Worm (Caenorhabditis elegans): ENCODE measurements around the gene R09H10.5.

Gene R09H10.5

DNA sequence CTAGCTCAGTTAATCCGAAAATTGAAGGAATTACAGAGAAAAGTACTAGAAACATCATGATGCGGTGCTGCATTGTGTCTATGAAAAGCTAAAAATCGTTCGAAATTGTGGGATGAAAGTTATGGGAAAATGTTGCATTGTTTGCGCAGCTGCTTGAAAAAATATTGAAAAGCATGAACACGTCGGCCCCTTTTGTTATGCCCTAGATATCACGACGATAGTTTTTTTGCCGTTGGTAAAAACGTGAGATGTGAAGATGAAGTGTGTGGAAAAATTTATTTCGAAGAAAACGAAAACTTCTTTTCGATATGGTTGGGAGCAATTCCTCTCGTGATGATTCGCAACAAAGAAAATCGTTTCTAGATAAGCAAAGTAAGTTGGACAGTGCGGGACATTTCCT, 38.0 kb downstream of the R09H10.5 start, which contains the start of the genes C43F9.5 and nkb-2:
Gene C43F9.5 (minus strand): TSS at position 101 of the 400 bp plus-strand sequence.
Gene nkb-2 (plus strand): TSS at position 277 of the 400 bp plus-strand sequence.
- no peak for TF ChIP-seq hmg-4 (GFP tag; optimal IDR thresholded peaks at IDR 0.05)
- no peak for TF ChIP-seq ceh-36 (tag; optimal IDR thresholded peaks at IDR 0.05)
- TF ChIP-seq ets-7 (tag; optimal IDR thresholded peaks at IDR 0.05) = no peak
- TF ChIP-seq flt-1 (GFP tag; IDR thresholded peaks at IDR 0.05) = no peak
- no peak for TF ChIP-seq scrt-1 (GFP tag; IDR thresholded peaks at IDR 0.05)
- TF ChIP-seq aly-1 (tag; optimal IDR thresholded peaks at IDR 0.05) = no peak
- no peak for TF ChIP-seq sea-1 (GFP tag; conservative IDR thresholded peaks at IDR 0.05)
- TF ChIP-seq pes-1 (GFP tag; IDR thresholded peaks at IDR 0.05) = no peak
- TF ChIP-seq tra-4 (tag; optimal IDR thresholded peaks at IDR 0.05) = no peak

DNA sequence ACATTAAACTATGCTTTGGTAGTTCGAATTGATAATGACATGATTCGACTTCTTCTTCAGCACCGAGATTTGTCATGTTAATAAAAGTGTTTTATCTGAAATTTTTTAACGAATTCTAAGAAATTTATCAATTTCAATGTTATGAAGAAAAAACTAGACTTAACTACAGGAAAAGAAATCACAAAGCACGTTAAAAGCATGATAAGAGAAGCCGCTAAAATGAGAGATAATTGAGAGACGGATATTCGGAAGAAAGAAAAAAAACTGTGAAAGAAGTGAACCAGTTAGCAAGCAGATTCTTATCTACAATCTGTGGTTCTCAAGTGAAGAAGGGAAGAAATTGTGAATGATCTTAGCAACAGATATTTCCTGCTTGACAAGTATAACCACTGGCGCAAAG, 39.6 kb downstream of the R09H10.5 start, which contains the start of gene C43F9.4:
Gene C43F9.4 (minus strand): TSS at position 101 of the 400 bp plus-strand sequence.
- TF ChIP-seq tra-4 (tag; optimal IDR thresholded peaks at IDR 0.05) (no peak), pes-1 (GFP tag; IDR thresholded peaks at IDR 0.05) (no peak), F13C5.2 (tag; optimal IDR thresholded peaks at IDR 0.05) (no peak), hnd-1 (tag; optimal IDR thresholded peaks at IDR 0.05) (no peak)

DNA sequence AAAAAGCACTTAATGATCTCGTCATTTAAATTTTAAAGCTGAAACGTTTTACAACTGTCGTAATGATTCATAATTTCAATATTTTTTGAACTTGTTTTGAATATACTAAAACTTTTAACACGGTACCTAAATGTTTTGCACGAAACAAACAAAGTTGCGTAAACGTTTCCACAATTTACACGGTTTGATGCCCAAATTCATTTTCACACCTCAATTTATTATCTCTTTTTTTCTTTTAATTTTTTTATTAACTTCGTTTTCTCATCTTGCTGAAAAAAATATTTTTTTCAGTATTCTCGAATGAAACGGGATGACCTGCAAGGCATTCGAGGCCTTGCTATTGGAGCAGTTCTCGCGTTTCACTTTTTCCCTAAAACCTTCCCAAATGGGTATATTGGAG, 44.4 kb downstream of the R09H10.5 start, which contains the start of gene oac-8:
Gene oac-8 (plus strand): TSS at position 301 of the 400 bp plus-strand sequence.
- TF ChIP-seq ama-1 (optimal IDR thresholded peaks at IDR 0.05) (no peak), pes-1 (GFP tag; IDR thresholded peaks at IDR 0.05) (no peak), scrt-1 (GFP tag; IDR thresholded peaks at IDR 0.05) (no peak)

DNA sequence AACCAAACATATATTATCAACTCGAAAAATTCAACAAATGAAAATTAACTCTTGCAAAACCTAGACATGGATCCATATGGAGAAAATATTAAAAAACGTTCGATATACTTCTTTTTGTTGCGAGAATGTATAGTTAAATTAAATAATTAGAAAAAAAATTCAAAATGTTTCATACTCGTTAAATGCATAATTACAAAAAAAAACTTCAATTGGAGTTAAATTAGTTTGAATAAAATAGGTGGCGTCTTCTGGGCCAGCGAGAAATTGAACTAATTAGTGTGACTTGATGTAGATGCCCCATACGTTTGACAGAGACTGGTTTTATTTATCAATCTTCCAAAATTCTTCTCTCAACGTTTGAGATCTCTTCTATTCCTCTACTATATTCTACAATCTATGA, 50.3 kb downstream of the R09H10.5 start, which contains the start of gene lgc-43:
Gene lgc-43 (plus strand): TSS at position 301 of the 400 bp plus-strand sequence.
- TF ChIP-seq ceh-13 (GFP tag; optimal IDR thresholded peaks at IDR 0.05) = no peak
- no peak for TF ChIP-seq ets-7 (tag; optimal IDR thresholded peaks at IDR 0.05)
- TF ChIP-seq hnd-1 (tag; optimal IDR thresholded peaks at IDR 0.05) = no peak
- no peak for TF ChIP-seq scrt-1 (GFP tag; IDR thresholded peaks at IDR 0.05)
- TF ChIP-seq pes-1 (GFP tag; IDR thresholded peaks at IDR 0.05) = no peak
- no peak for TF ChIP-seq ceh-36 (tag; optimal IDR thresholded peaks at IDR 0.05)
- TF ChIP-seq B0310.2 (tag; optimal IDR thresholded peaks at IDR 0.05) = no peak
- no peak for TF ChIP-seq F13C5.2 (tag; optimal IDR thresholded peaks at IDR 0.05)
- TF ChIP-seq aly-1 (tag; optimal IDR thresholded peaks at IDR 0.05) = no peak
- no peak for TF ChIP-seq hmg-4 (GFP tag; optimal IDR thresholded peaks at IDR 0.05)
- no peak for TF ChIP-seq ama-1 (optimal IDR thresholded peaks at IDR 0.05)
- TF ChIP-seq hmbx-1 (tag; optimal IDR thresholded peaks at IDR 0.05) = no peak
- no peak for TF ChIP-seq tbx-37 (GFP tag; conservative IDR thresholded peaks at IDR 0.05)
- no peak for TF ChIP-seq sea-1 (GFP tag; conservative IDR thresholded peaks at IDR 0.05)

DNA sequence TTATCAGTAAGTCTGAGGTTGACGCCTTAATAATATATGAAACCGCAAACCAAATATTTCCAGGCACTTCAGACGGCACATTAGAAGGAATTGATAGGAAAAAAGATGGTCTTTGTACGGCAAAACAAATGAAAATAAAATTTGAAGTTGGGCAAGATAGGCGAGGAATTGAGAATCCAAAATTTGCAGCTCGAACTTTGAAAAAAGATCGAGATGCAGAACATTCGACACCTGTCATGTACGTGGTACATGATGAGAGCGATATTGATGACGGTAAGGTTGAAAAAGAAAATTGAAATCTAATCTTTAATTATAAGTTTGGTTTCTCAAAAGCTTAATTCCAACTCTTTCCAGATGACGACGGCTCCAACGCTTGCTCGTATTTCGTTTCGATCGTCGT, 51.0 kb downstream of the R09H10.5 start:
- no peak for TF ChIP-seq ceh-13 (GFP tag; optimal IDR thresholded peaks at IDR 0.05)
- no peak for TF ChIP-seq tra-4 (tag; optimal IDR thresholded peaks at IDR 0.05)
- no peak for TF ChIP-seq scrt-1 (GFP tag; IDR thresholded peaks at IDR 0.05)
- no peak for TF ChIP-seq ceh-36 (tag; optimal IDR thresholded peaks at IDR 0.05)
- no peak for TF ChIP-seq hnd-1 (tag; optimal IDR thresholded peaks at IDR 0.05)
- TF ChIP-seq ets-7 (tag; optimal IDR thresholded peaks at IDR 0.05) = no peak

DNA sequence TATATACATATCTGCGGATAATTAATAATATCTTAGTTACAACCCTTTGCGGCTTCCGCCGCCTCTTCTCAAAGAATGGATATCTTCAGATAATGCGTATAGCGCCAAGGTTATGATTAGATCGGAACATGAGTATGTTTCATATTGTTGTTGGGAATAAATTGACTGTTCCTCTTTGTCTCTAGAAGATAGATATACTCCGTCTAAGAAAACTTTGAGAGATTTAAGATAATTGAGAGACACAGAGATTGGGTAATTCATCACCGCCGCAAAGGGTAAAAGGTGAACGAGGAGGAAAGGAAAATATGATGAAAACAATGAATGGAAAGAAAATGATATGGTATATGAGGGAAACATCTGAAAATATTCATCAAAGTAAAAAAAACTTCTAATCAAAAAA, 52.0 kb downstream of the R09H10.5 start:
- TF ChIP-seq F13C5.2 (tag; optimal IDR thresholded peaks at IDR 0.05) (no peak), scrt-1 (GFP tag; IDR thresholded peaks at IDR 0.05) (no peak), hmg-4 (GFP tag; optimal IDR thresholded peaks at IDR 0.05) (no peak), flt-1 (GFP tag; IDR thresholded peaks at IDR 0.05) (no peak), tra-4 (tag; optimal IDR thresholded peaks at IDR 0.05) (no peak), tbx-37 (GFP tag; conservative IDR thresholded peaks at IDR 0.05) (no peak), tbx-11 (GFP tag; IDR thresholded peaks at IDR 0.05) (no peak), pes-1 (GFP tag; IDR thresholded peaks at IDR 0.05) (no peak), hmbx-1 (tag; optimal IDR thresholded peaks at IDR 0.05) (no peak), hnd-1 (tag; optimal IDR thresholded peaks at IDR 0.05) (no peak), aly-1 (tag; optimal IDR thresholded peaks at IDR 0.05) (no peak), ama-1 (optimal IDR thresholded peaks at IDR 0.05) (no peak), ets-7 (tag; optimal IDR thresholded peaks at IDR 0.05) (no peak), sea-1 (GFP tag; conservative IDR thresholded peaks at IDR 0.05) (no peak), ceh-13 (GFP tag; optimal IDR thresholded peaks at IDR 0.05) (no peak), ceh-36 (tag; optimal IDR thresholded peaks at IDR 0.05) (no peak), B0310.2 (tag; optimal IDR thresholded peaks at IDR 0.05) (no peak)

DNA sequence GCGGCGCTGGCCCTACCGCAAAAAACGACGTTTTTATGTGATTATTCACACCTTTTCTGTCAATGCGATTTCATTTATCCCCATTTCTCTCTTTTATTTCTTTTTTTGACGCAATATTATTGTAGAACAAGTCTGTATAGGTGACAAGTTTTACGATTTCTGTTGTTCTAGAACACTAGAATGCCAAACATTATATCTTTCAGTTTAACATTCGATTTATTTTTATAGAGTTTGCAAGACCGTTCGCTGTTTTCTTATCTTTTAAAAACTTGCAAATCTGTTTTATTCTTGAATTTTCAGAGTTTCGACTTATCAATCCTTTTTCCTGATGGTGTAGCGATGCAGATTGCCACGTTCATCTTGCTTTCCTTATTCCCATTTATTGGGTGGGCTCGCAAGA, 52.6 kb downstream of the R09H10.5 start, which contains the start of gene efn-2:
Gene efn-2 (plus strand): TSS at position 301 of the 400 bp plus-strand sequence.
- TF ChIP-seq tbx-37 (GFP tag; conservative IDR thresholded peaks at IDR 0.05) (no peak), scrt-1 (GFP tag; IDR thresholded peaks at IDR 0.05) (no peak), tbx-11 (GFP tag; IDR thresholded peaks at IDR 0.05) (no peak), ceh-36 (tag; optimal IDR thresholded peaks at IDR 0.05) (no peak), hnd-1 (tag; optimal IDR thresholded peaks at IDR 0.05) (no peak), sea-1 (GFP tag; conservative IDR thresholded peaks at IDR 0.05) (no peak), tra-4 (tag; optimal IDR thresholded peaks at IDR 0.05) (no peak), B0310.2 (tag; optimal IDR thresholded peaks at IDR 0.05) (no peak), ceh-13 (GFP tag; optimal IDR thresholded peaks at IDR 0.05) (no peak), pes-1 (GFP tag; IDR thresholded peaks at IDR 0.05) (no peak), aly-1 (tag; optimal IDR thresholded peaks at IDR 0.05) (no peak), ama-1 (optimal IDR thresholded peaks at IDR 0.05) (no peak), hmbx-1 (tag; optimal IDR thresholded peaks at IDR 0.05) (no peak), F13C5.2 (tag; optimal IDR thresholded peaks at IDR 0.05) (no peak), hmg-4 (GFP tag; optimal IDR thresholded peaks at IDR 0.05) (no peak), flt-1 (GFP tag; IDR thresholded peaks at IDR 0.05) (no peak), ets-7 (tag; optimal IDR thresholded peaks at IDR 0.05) (no peak)

DNA sequence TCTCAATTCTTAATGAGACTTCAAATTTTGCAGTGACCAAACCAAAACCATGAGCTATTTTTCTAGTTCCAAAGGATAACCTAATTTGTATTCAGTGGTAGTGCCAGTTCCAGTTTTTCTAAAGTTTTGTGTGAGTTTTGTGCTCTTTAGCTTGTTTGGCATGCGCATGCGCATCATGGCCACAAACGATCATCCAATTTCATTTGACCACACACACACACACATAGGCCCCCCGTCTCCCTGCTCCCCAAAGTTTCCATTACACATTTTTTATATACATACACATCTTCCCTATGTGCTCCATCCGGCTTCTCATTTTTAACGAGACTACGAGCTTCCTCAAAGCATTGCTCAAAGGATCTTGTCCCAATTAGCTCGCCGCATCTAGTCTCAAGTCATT, 54.2 kb downstream of the R09H10.5 start:
- TF ChIP-seq scrt-1 (GFP tag; IDR thresholded peaks at IDR 0.05) = no peak
- TF ChIP-seq pes-1 (GFP tag; IDR thresholded peaks at IDR 0.05) = no peak
- no peak for TF ChIP-seq aly-1 (tag; optimal IDR thresholded peaks at IDR 0.05)
- no peak for TF ChIP-seq ama-1 (optimal IDR thresholded peaks at IDR 0.05)
- no peak for TF ChIP-seq hmbx-1 (tag; optimal IDR thresholded peaks at IDR 0.05)
- TF ChIP-seq ceh-13 (GFP tag; optimal IDR thresholded peaks at IDR 0.05) = no peak
- no peak for TF ChIP-seq F13C5.2 (tag; optimal IDR thresholded peaks at IDR 0.05)
- TF ChIP-seq hmg-4 (GFP tag; optimal IDR thresholded peaks at IDR 0.05) = no peak
- TF ChIP-seq tra-4 (tag; optimal IDR thresholded peaks at IDR 0.05) = no peak
- no peak for TF ChIP-seq sea-1 (GFP tag; conservative IDR thresholded peaks at IDR 0.05)
